Worm (Caenorhabditis elegans): ENCODE measurements around the gene gar-2.
A peak's percentile ranks its signal among the peaks of the same experiment; 100 is the strongest.

The gar-2 gene

ce11 chrIII:6360114-6360513 is 50.9 kb downstream of the gar-2 start (continued):
- TF ChIP-seq mxl-3 (GFP tag; optimal IDR thresholded peaks at IDR 0.05) (peak; percentile 62), madf-9 (GFP tag; conservative IDR thresholded peaks at IDR 0.05) (no peak), egl-27 (tag; optimal IDR thresholded peaks at IDR 0.05) (no peak), ceh-32 (tag; optimal IDR thresholded peaks at IDR 0.05; ENCODE audit: poor library complexity) (no peak), attf-4 (tag; optimal IDR thresholded peaks at IDR 0.05) (no peak), snpc-1.2 (GFP tag; IDR thresholded peaks at IDR 0.05) (no peak), ZK546.5 (tag; optimal IDR thresholded peaks at IDR 0.05) (no peak)

- TF ChIP-seq hlh-30 (tag; optimal IDR thresholded peaks at IDR 0.05; ENCODE audit: insufficient read depth) (peak; percentile 78), lin-39 (tag; optimal IDR thresholded peaks at IDR 0.05) (no peak), hmg-1.1 (GFP tag; IDR thresholded peaks at IDR 0.05) (0 out of 2 replicates have a peak, but pooled peaks have one; percentile 7), lsy-2 (tag; optimal IDR thresholded peaks at IDR 0.05) (peak in 1 of 2 experiments; percentile 24), mdt-29 (GFP tag; IDR thresholded peaks at IDR 0.05) (no peak), mdl-1 (tag; optimal IDR thresholded peaks at IDR 0.05) (peak in 1 of 2 experiments; percentile 50), mes-2 (tag; optimal IDR thresholded peaks at IDR 0.05; ENCODE audit: poor library complexity, severe bottlenecking) (peak; percentile 19), zip-2 (tag; optimal IDR thresholded peaks at IDR 0.05) (no peak), attf-4 (tag; optimal IDR thresholded peaks at IDR 0.05) (no peak), F10B5.3 (tag; optimal IDR thresholded peaks at IDR 0.05) (no peak), duxl-1 (tag; optimal IDR thresholded peaks at IDR 0.05; ENCODE audit: poor library complexity) (no peak), dpl-1 (GFP tag; optimal IDR thresholded peaks at IDR 0.05) (peak; percentile 7), hlh-11 (tag; optimal IDR thresholded peaks at IDR 0.05) (peak; percentile 14), nhr-77 (tag; optimal IDR thresholded peaks at IDR 0.05) (peak; percentile 24), daf-12 (tag; optimal IDR thresholded peaks at IDR 0.05) (no peak), ces-1 (GFP tag; optimal IDR thresholded peaks at IDR 0.05) (no peak), snpc-4 (tag; optimal IDR thresholded peaks at IDR 0.05) (no peak), nhr-28 (tag; optimal IDR thresholded peaks at IDR 0.05) (peak; percentile 90), dmd-6 (GFP tag; IDR thresholded peaks at IDR 0.05) (peak; percentile 71), F37D6.2 (tag; optimal IDR thresholded peaks at IDR 0.05) (no peak), skn-1 (tag; optimal IDR thresholded peaks at IDR 0.05) (no peak), madf-5 (GFP tag; IDR thresholded peaks at IDR 0.05) (no peak), aha-1 (tag) (peak; percentile 95), mxl-3 (GFP tag; optimal IDR thresholded peaks at IDR 0.05) (peak; percentile 67)
These were observed 51.7 kb downstream of the gar-2 start for ce11 chrIII:6360825-6361224.

ce11 chrIII:6361560-6361959 is 52.4 kb downstream of the gar-2 start:
- TF ChIP-seq zfp-3 (GFP tag; conservative IDR thresholded peaks at IDR 0.05) (no peak), Y105C5A.15 (GFP tag; IDR thresholded peaks at IDR 0.05) (no peak), Y5F2A.4 (GFP tag; optimal IDR thresholded peaks at IDR 0.05) (no peak), mes-2 (tag; optimal IDR thresholded peaks at IDR 0.05; ENCODE audit: poor library complexity, severe bottlenecking) (peak; percentile 2), skn-1 (tag; optimal IDR thresholded peaks at IDR 0.05) (no peak), aha-1 (tag) (peak; percentile 7), dmd-8 (GFP tag; IDR thresholded peaks at IDR 0.05) (no peak), Y48G9A.11 (GFP tag; IDR thresholded peaks at IDR 0.05) (no peak), lin-1 (GFP tag; IDR thresholded peaks at IDR 0.05) (peak; percentile 55; the same call in 1 of the 2 replicates), php-3 (GFP tag; IDR thresholded peaks at IDR 0.05) (peak; percentile 61; the same call in 1 of the 2 replicates), spr-3 (GFP tag; optimal IDR thresholded peaks at IDR 0.05) (no peak), nhr-48 (tag; optimal IDR thresholded peaks at IDR 0.05) (peak; percentile 50), nhr-28 (tag; optimal IDR thresholded peaks at IDR 0.05) (peak; percentile 84), lin-15B (tag; optimal IDR thresholded peaks at IDR 0.05) (no peak), hlh-30 (tag; optimal IDR thresholded peaks at IDR 0.05; ENCODE audit: insufficient read depth) (peak; percentile 35), dve-1 (tag; optimal IDR thresholded peaks at IDR 0.05; ENCODE audit: insufficient read depth) (peak; percentile 88), zip-2 (tag; optimal IDR thresholded peaks at IDR 0.05) (peak; percentile 25), lin-13 (GFP tag; optimal IDR thresholded peaks at IDR 0.05) (peak; percentile 7), F44E2.7 (GFP tag; IDR thresholded peaks at IDR 0.05) (no peak), nhr-42 (GFP tag; IDR thresholded peaks at IDR 0.05) (no peak), daf-8 (GFP tag; IDR thresholded peaks at IDR 0.05) (no peak), daf-16 (GFP tag; optimal IDR thresholded peaks at IDR 0.05) (peak in 1 of 2 experiments; percentile 15), daf-16 (tag; optimal IDR thresholded peaks at IDR 0.05) (peak; percentile 80), mep-1 (tag; optimal IDR thresholded peaks at IDR 0.05) (peak; percentile 32), zfp-2 (tag; optimal IDR thresholded peaks at IDR 0.05) (no peak), lin-39 (tag; optimal IDR thresholded peaks at IDR 0.05) (no peak)
